Worm (Caenorhabditis elegans) whole organism, young adult: ENCODE measurements around the gene pitr-2.

Experiments used
- C06A6.2 ChIP-seq: fragments of 200-800 bp; sonication (Bioruptor generic); conservative IDR thresholded peaks from 2 replicates; pipeline ENCODE4 v1.3.6; 2022; ENCODE audit warnings: missing genetic modification characterization, missing compliant biosample characterization
- D2030.7 ChIP-seq: fragments of 200-800 bp; sonication (Bioruptor generic); IDR thresholded peaks from 2 replicates; pipeline ENCODE4 v1.3.6; 2022; ENCODE audit warnings: missing genetic modification reagents, missing genetic modification characterization, missing compliant biosample characterization
- F22D6.2 ChIP-seq: sonication (generic microtip); optimal IDR thresholded peaks from 2 replicates; lab custom pipeline; 2016; ENCODE audit warnings: mild to moderate bottlenecking, missing genetic modification characterization, missing compliant biosample characterization
- F33H1.4 ChIP-seq: fragments of 200-800 bp; sonication (Bioruptor generic); IDR thresholded peaks from 2 replicates; pipeline ENCODE4 v1.3.6; 2022; ENCODE audit warnings: missing genetic modification reagents, missing genetic modification characterization, missing compliant biosample characterization
- F57C9.4 ChIP-seq: sonication (generic microtip); optimal IDR thresholded peaks from 2 replicates; lab custom pipeline; 2017; ENCODE audit warnings: mild to moderate bottlenecking, missing genetic modification characterization, missing compliant biosample characterization
- T07F8.4 ChIP-seq: sonication (generic microtip); optimal IDR thresholded peaks from 2 replicates; lab custom pipeline; 2016; ENCODE audit warnings: mild to moderate bottlenecking, missing genetic modification characterization, moderate library complexity, missing compliant biosample characterization
- T26A5.8 ChIP-seq: sonication (generic microtip); optimal IDR thresholded peaks from 2 replicates; lab custom pipeline; 2016; ENCODE audit warnings: missing genetic modification characterization, missing compliant biosample characterization
- Y53G8AR.9 ChIP-seq: fragments of 200-800 bp; sonication (Bioruptor generic); conservative IDR thresholded peaks from 2 replicates; pipeline ENCODE4 v1.3.6; 2022; ENCODE audit warnings: missing genetic modification reagents, missing genetic modification characterization, missing compliant biosample characterization
- Y56A3A.18 ChIP-seq: fragments of 200-800 bp; sonication (Bioruptor generic); IDR thresholded peaks from 2 replicates; pipeline ENCODE4 v1.3.6; 2022; ENCODE audit warnings: missing genetic modification reagents, missing genetic modification characterization, missing compliant biosample characterization
- Y67H2A.10 ChIP-seq: fragments of 200-800 bp; sonication (Bioruptor generic); conservative IDR thresholded peaks from 2 replicates; pipeline ENCODE4 v1.3.6; 2022; ENCODE audit warnings: missing genetic modification reagents, missing genetic modification characterization, missing compliant biosample characterization
- Y95B8A.8 ChIP-seq: fragments of 200-800 bp; sonication (Bioruptor generic); IDR thresholded peaks from 2 replicates; pipeline ENCODE4 v1.3.6; 2022; ENCODE audit warnings: missing genetic modification reagents, missing genetic modification characterization, missing compliant biosample characterization
- atf-7 ChIP-seq: sonication (generic microtip); optimal IDR thresholded peaks from 2 replicates; lab custom pipeline; 2017; ENCODE audit warnings: mild to moderate bottlenecking, missing genetic modification characterization, missing compliant biosample characterization
- attf-3 ChIP-seq: fragments of 200-800 bp; sonication (Bioruptor generic); conservative IDR thresholded peaks from 2 replicates; pipeline ENCODE4 v1.3.6; 2022; ENCODE audit warnings: missing genetic modification reagents, missing genetic modification characterization, missing compliant biosample characterization
- attf-6 ChIP-seq: fragments of 200-800 bp; sonication (Bioruptor generic); IDR thresholded peaks from 2 replicates; pipeline ENCODE4 v1.3.6; 2022; ENCODE audit warnings: missing genetic modification reagents, missing genetic modification characterization, missing compliant biosample characterization
- ccch-3 ChIP-seq: fragments of 200-800 bp; sonication (Bioruptor generic); optimal IDR thresholded peaks from 2 replicates; lab custom pipeline; 2018; ENCODE audit warnings: mild to moderate bottlenecking, missing genetic modification characterization, missing compliant biosample characterization
- cebp-1 ChIP-seq, 2 experiments: fragments of 200-800 bp in 1 of 2; sonication (Bioruptor generic) in 1 of 2; sonication (generic microtip) in 1 of 2; IDR thresholded peaks in 1 of 2; optimal IDR thresholded peaks in 1 of 2; 2 replicates each; pipeline versions ENCODE4 v1.3.6 to Lab custom; 2017 to 2022; ENCODE audit warnings: missing compliant biosample characterization in 2 of 2, missing genetic modification characterization in 2 of 2, mild to moderate bottlenecking in 1 of 2, missing genetic modification reagents in 1 of 2, moderate library complexity in 1 of 2
- ceh-100 ChIP-seq: fragments of 200-800 bp; sonication (Bioruptor generic); IDR thresholded peaks from 2 replicates; pipeline ENCODE4 v1.3.6; 2022; ENCODE audit warnings: missing genetic modification reagents, missing genetic modification characterization, missing compliant biosample characterization
- ceh-40 ChIP-seq: fragments of 200-800 bp; sonication (Bioruptor generic); IDR thresholded peaks from 2 replicates; pipeline ENCODE4 v1.3.6; 2022; ENCODE audit warnings: missing genetic modification characterization, missing compliant biosample characterization
- die-1 ChIP-seq: sonication (generic microtip); optimal IDR thresholded peaks from 2 replicates; lab custom pipeline; 2016; ENCODE audit warnings: missing genotype, mild to moderate bottlenecking, missing genetic modification characterization, missing compliant biosample characterization
- dox-1 ChIP-seq: fragments of 200-800 bp; sonication (Bioruptor generic); IDR thresholded peaks from 2 replicates; pipeline ENCODE4 v1.3.6; 2022; ENCODE audit warnings: missing genetic modification reagents, missing genetic modification characterization, missing compliant biosample characterization
- dpff-1 ChIP-seq: sonication (generic microtip); optimal IDR thresholded peaks from 2 replicates; lab custom pipeline; 2017; ENCODE audit warnings: mild to moderate bottlenecking, missing genetic modification characterization, missing compliant biosample characterization
- egl-44 ChIP-seq: fragments of 200-800 bp; sonication (Bioruptor generic); IDR thresholded peaks from 2 replicates; pipeline ENCODE4 v1.3.6; 2022; ENCODE audit warnings: missing genetic modification reagents, missing genetic modification characterization, missing compliant biosample characterization
- ekl-4 ChIP-seq: fragments of 200-800 bp; sonication (Bioruptor generic); IDR thresholded peaks from 2 replicates; pipeline ENCODE4 v1.3.6; 2022; ENCODE audit warnings: missing genetic modification reagents, missing genetic modification characterization, missing compliant biosample characterization
- ets-4 ChIP-seq: fragments of 200-800 bp; sonication (Bioruptor generic); optimal IDR thresholded peaks from 2 replicates; lab custom pipeline; 2018; ENCODE audit warnings: mild to moderate bottlenecking, missing genetic modification characterization, missing compliant biosample characterization
- hmg-1.2 ChIP-seq: fragments of 200-800 bp; sonication (Bioruptor generic); IDR thresholded peaks from 2 replicates; pipeline ENCODE4 v1.3.6; 2022; ENCODE audit warnings: missing genetic modification reagents, missing genetic modification characterization, missing compliant biosample characterization
- hmg-20 ChIP-seq: fragments of 200-800 bp; sonication (Bioruptor generic); IDR thresholded peaks from 2 replicates; pipeline ENCODE4 v1.3.6; 2022; ENCODE audit warnings: missing genetic modification reagents, missing genetic modification characterization, missing compliant biosample characterization
- hrde-1 ChIP-seq: sonication (generic microtip); optimal IDR thresholded peaks from 2 replicates; lab custom pipeline; 2016; ENCODE audit warnings: missing genetic modification characterization, mild to moderate bottlenecking, missing compliant biosample characterization, moderate library complexity, missing genotype, missing genetic modification reagents, borderline replicate concordance
- let-526 ChIP-seq: fragments of 200-800 bp; sonication (Bioruptor generic); IDR thresholded peaks from 2 replicates; pipeline ENCODE4 v1.3.6; 2022; ENCODE audit warnings: missing genetic modification reagents, missing genetic modification characterization, missing compliant biosample characterization
- let-607 ChIP-seq, 2 experiments: fragments of 200-800 bp in 1 of 2; sonication (Bioruptor generic) in 1 of 2; sonication (generic microtip) in 1 of 2; optimal IDR thresholded peaks; 2 replicates each; lab custom pipeline; 2016 to 2018; ENCODE audit warnings: mild to moderate bottlenecking in 2 of 2, missing compliant biosample characterization in 2 of 2, missing genetic modification characterization in 2 of 2, moderate library complexity in 2 of 2, missing genotype in 1 of 2
- lin-26 ChIP-seq: fragments of 200-800 bp; sonication (Bioruptor generic); IDR thresholded peaks from 2 replicates; pipeline ENCODE4 v1.3.6; 2022; ENCODE audit warnings: missing genetic modification reagents, missing genetic modification characterization, missing compliant biosample characterization
- lin-40 ChIP-seq: sonication (generic microtip); optimal IDR thresholded peaks from 2 replicates; lab custom pipeline; 2016; ENCODE audit warnings: missing genetic modification characterization, mild to moderate bottlenecking, missing compliant biosample characterization, missing genotype, missing genetic modification reagents
- lsy-27 ChIP-seq: sonication (generic microtip); optimal IDR thresholded peaks from 2 replicates; lab custom pipeline; 2017; ENCODE audit warnings: missing genetic modification characterization, mild to moderate bottlenecking, missing compliant biosample characterization, antibody characterized with exemption, missing genotype, borderline replicate concordance; ENCODE audit not compliant: insufficient read depth
- madf-10 ChIP-seq: sonication (generic microtip); optimal IDR thresholded peaks from 2 replicates; lab custom pipeline; 2016; ENCODE audit warnings: mild to moderate bottlenecking, missing genetic modification characterization, missing compliant biosample characterization
- madf-3 ChIP-seq: fragments of 200-800 bp; sonication (Bioruptor generic); IDR thresholded peaks from 2 replicates; pipeline ENCODE4 v1.3.6; 2022; ENCODE audit warnings: missing genetic modification reagents, missing genetic modification characterization, missing compliant biosample characterization
- madf-8 ChIP-seq: fragments of 200-800 bp; sonication (Bioruptor generic); conservative IDR thresholded peaks from 2 replicates; pipeline ENCODE4 v1.3.6; 2022; ENCODE audit warnings: missing genetic modification reagents, missing genetic modification characterization, missing compliant biosample characterization
- mcd-1 ChIP-seq: fragments of 200-800 bp; sonication (Bioruptor generic); IDR thresholded peaks from 2 replicates; pipeline ENCODE4 v1.3.6; 2022; ENCODE audit warnings: missing genetic modification reagents, missing genetic modification characterization, missing compliant biosample characterization
- nfyb-1 ChIP-seq: fragments of 200-800 bp; sonication (Bioruptor generic); IDR thresholded peaks from 2 replicates; pipeline ENCODE4 v1.3.6; 2022; ENCODE audit warnings: missing genetic modification reagents, missing genetic modification characterization, missing compliant biosample characterization
- pbrm-1 ChIP-seq: fragments of 200-800 bp; sonication (Bioruptor generic); IDR thresholded peaks from 2 replicates; pipeline ENCODE4 v1.3.6; 2022; ENCODE audit warnings: missing genetic modification reagents, missing genetic modification characterization, missing compliant biosample characterization
- rpc-1 ChIP-seq, 2 experiments: fragments of 150-350 bp in 1 of 2; sonication (generic microtip) in 1 of 2; optimal IDR thresholded peaks; 2 replicates each; lab custom pipeline; 2014 to 2018; ENCODE audit warnings: missing biosample characterization in 1 of 2, missing genetic modification characterization in 1 of 2, missing genetic modification reagents in 1 of 2, missing genotype in 1 of 2
- sdz-38 ChIP-seq: sonication (generic microtip); optimal IDR thresholded peaks from 2 replicates; lab custom pipeline; 2016; ENCODE audit warnings: missing genotype, missing genetic modification characterization, missing compliant biosample characterization
- snpc-1.1 ChIP-seq: sonication (generic microtip); optimal IDR thresholded peaks from 2 replicates; lab custom pipeline; 2017; ENCODE audit warnings: missing genetic modification characterization, mild to moderate bottlenecking, missing compliant biosample characterization, antibody characterized with exemption, moderate library complexity, missing genotype, missing genetic modification reagents; ENCODE audit not compliant: insufficient read depth
- snpc-1.3 ChIP-seq: sonication (generic microtip); optimal IDR thresholded peaks from 2 replicates; lab custom pipeline; 2017; ENCODE audit warnings: missing genetic modification characterization, mild to moderate bottlenecking, missing compliant biosample characterization, antibody characterized with exemption, moderate library complexity, missing genotype, missing genetic modification reagents; ENCODE audit not compliant: insufficient read depth
- snpc-4 ChIP-seq, 5 experiments: fragments of 150-350 bp in 1 of 5; sonication (generic microtip) in 4 of 5; optimal IDR thresholded peaks; 2 replicates each; lab custom pipeline; 2014 to 2018; ENCODE audit warnings: missing genetic modification characterization in 5 of 5, missing biosample characterization in 3 of 5, antibody characterized with exemption in 2 of 5, mild to moderate bottlenecking in 2 of 5, missing compliant biosample characterization in 2 of 5, missing genotype in 2 of 5, moderate library complexity in 2 of 5, missing genetic modification reagents in 1 of 5
- tlf-1 ChIP-seq: fragments of 200-800 bp; sonication (Bioruptor generic); optimal IDR thresholded peaks from 2 replicates; lab custom pipeline; 2018; ENCODE audit warnings: mild to moderate bottlenecking, missing genetic modification characterization, missing compliant biosample characterization
- ztf-3 ChIP-seq: fragments of 200-800 bp; sonication (Bioruptor generic); optimal IDR thresholded peaks from 2 replicates; lab custom pipeline; 2018; ENCODE audit warnings: mild to moderate bottlenecking, missing genetic modification characterization, missing compliant biosample characterization
- ztf-6 ChIP-seq: fragments of 200-800 bp; sonication (Bioruptor generic); IDR thresholded peaks from 2 replicates; pipeline ENCODE4 v1.3.6; 2022; ENCODE audit warnings: missing genetic modification reagents, missing genetic modification characterization, missing compliant biosample characterization

Gene pitr-2

ce11 chrV:9088758-9089157 is 48.8 kb downstream of the pitr-2 start (continued):
- TF ChIP-seq let-526 (GFP tag; lab: Robert Waterston, UW) = no peak
- TF ChIP-seq dpff-1 = no peak
- TF ChIP-seq ztf-6 = no peak
- TF ChIP-seq madf-8 = no peak
- TF ChIP-seq sdz-38 (tag; lab: Kevin White, UChicago) = no peak
- no peak for TF ChIP-seq atf-7 (tag; lab: Kevin White, UChicago)
- TF ChIP-seq hmg-20 = no peak
- peak; percentile 34; the same call in 1 of the 2 replicates for TF ChIP-seq hmg-1.2 (GFP tag; lab: Robert Waterston, UW)
- no peak for TF ChIP-seq T26A5.8 (tag; lab: Kevin White, UChicago)
- TF ChIP-seq F33H1.4 (GFP tag; lab: Robert Waterston, UW) = no peak
- no peak for TF ChIP-seq Y95B8A.8 (GFP tag; lab: Robert Waterston, UW)
- no peak for TF ChIP-seq cebp-1 (GFP tag; IDR thresholded peaks at IDR 0.05; lab: Robert Waterston, UW)
- peak; percentile 10 for TF ChIP-seq cebp-1 (tag; optimal IDR thresholded peaks at IDR 0.05; lab: Kevin White, UChicago)
- TF ChIP-seq snpc-4 (GFP tag; optimal IDR thresholded peaks at IDR 0.05; lab: Kevin White, UChicago) = no peak
- no peak for TF ChIP-seq snpc-4 (tag; optimal IDR thresholded peaks at IDR 0.05; lab: Kevin White, UChicago)
- no peak for TF ChIP-seq madf-10 (tag; lab: Kevin White, UChicago)
- TF ChIP-seq Y53G8AR.9 (GFP tag; lab: Robert Waterston, UW) = no peak
- no peak for TF ChIP-seq lsy-27 (tag; lab: Kevin White, UChicago)
- TF ChIP-seq F57C9.4 (tag; lab: Kevin White, UChicago) = no peak
- no peak for TF ChIP-seq rpc-1 (optimal IDR thresholded peaks at IDR 0.05; lab: Kevin White, UChicago)
- no peak for TF ChIP-seq rpc-1 (tag; optimal IDR thresholded peaks at IDR 0.05; lab: Kevin White, UChicago)
- no peak for TF ChIP-seq Y67H2A.10 (GFP tag; lab: Robert Waterston, UW)
- TF ChIP-seq ccch-3 (GFP tag; lab: Kevin White, UChicago) = no peak
- TF ChIP-seq ztf-3 (GFP tag; lab: Kevin White, UChicago) = no peak
- TF ChIP-seq C06A6.2 (GFP tag; lab: Robert Waterston, UW) = no peak
- no peak for TF ChIP-seq tlf-1 (GFP tag; lab: Kevin White, UChicago)
- no peak for TF ChIP-seq ets-4 (GFP tag; lab: Kevin White, UChicago)
- no peak for TF ChIP-seq madf-3
- TF ChIP-seq let-607 (tag; optimal IDR thresholded peaks at IDR 0.05; lab: Kevin White, UChicago) = peak in 1 of 2 experiments; percentile 19
- TF ChIP-seq D2030.7 = no peak
- TF ChIP-seq snpc-1.3 = no peak
- peak; percentile 32 for TF ChIP-seq nfyb-1
- TF ChIP-seq lin-40 = no peak
- TF ChIP-seq T07F8.4 (tag; lab: Kevin White, UChicago) = no peak
- TF ChIP-seq attf-3 (GFP tag; lab: Robert Waterston, UW) = no peak
- peak; percentile 37; the same call in 1 of the 2 replicates for TF ChIP-seq lin-26
- no peak for TF ChIP-seq hrde-1 (tag; lab: Kevin White, UChicago)
- TF ChIP-seq die-1 = no peak
- no peak for TF ChIP-seq F22D6.2 (tag; lab: Kevin White, UChicago)

ce11 chrV:9086650-9087049 is 50.9 kb downstream of the pitr-2 start:
- TF ChIP-seq ceh-100 (GFP tag; lab: Robert Waterston, UW) (0 out of 2 replicates have a peak, but pooled peaks have one; percentile 21), ekl-4 (GFP tag; lab: Robert Waterston, UW) (peak; percentile 76), egl-44 (GFP tag; lab: Robert Waterston, UW) (peak; percentile 70; the same call in 1 of the 2 replicates), attf-6 (GFP tag; lab: Robert Waterston, UW) (peak; percentile 89), hmg-1.2 (GFP tag; lab: Robert Waterston, UW) (peak; percentile 21; the same call in 1 of the 2 replicates), madf-3 (0 out of 2 replicates have a peak, but pooled peaks have one; percentile 21), snpc-1.1 (peak; percentile 5), pbrm-1 (0 out of 2 replicates have a peak, but pooled peaks have one; percentile 15), ceh-40 (peak; percentile 24; the same call in 1 of the 2 replicates), nfyb-1 (peak; percentile 54; the same call in 1 of the 2 replicates), dox-1 (GFP tag; lab: Robert Waterston, UW) (peak; percentile 89), Y56A3A.18 (0 out of 2 replicates have a peak, but pooled peaks have one; percentile 29), mcd-1 (GFP tag; lab: Robert Waterston, UW) (peak; percentile 22; the same call in 1 of the 2 replicates)
